Worm (Caenorhabditis elegans): ENCODE results near the gene ZK84.5.

The ZK84.5 gene

DNA sequence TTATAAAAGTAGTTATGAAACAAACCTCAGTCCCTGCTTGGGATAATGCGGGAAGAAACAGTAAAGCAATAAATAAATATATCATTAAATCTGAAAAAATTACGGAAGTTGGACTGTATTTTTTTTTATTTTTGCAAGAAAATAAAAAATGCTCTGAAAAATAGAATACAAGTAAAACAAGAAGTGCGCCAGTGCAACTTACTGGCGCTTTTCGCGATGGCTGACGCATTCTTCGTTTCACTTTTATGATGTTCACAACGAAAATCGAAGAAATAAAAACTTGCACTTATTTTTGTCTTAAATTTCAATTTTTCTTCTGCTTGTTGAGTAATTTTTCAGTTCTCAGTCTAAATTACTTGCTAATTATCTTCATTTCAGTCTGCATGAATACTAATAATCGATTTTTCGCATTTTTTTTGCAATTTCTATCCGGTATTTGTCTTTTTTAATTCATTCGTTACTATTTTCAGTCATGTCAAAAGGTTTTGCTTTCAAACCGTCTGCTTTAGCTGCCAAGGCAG lies 31.4 kb upstream of the ZK84.5 start, which contains the start of the genes R12C12.6 and ran-5 (continued):
- TF ChIP-seq skn-1 (tag; optimal IDR thresholded peaks at IDR 0.05): peak; percentile 63

DNA sequence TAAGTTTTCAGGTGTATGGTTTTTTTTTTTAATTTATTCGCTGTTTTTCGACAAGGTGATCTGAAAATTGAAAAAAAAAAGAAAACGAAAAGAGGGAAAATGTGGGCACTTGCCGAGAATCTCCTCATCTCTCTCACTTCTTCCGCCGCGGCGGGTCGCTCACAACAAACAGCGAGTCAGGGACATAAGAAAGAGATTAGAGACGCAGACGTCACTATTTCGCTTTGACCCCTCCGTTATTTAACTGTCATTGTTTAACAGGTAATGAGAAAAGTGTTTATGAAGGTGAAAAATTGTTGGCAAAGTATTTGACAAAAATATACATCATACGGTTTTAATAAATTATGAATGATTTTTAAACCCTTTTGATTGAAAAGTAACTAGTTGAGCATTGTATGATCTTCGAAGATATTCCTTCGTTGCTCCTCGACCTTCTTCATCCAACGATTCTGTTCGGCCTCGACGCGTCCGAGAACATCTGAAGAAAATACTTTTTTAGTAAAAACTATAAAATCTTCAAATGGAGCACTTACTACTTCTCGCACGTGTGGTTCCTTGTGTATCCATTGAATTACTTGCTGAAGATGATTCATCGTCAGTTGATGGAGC lies 29.8 kb upstream of the ZK84.5 start:
- TF ChIP-seq pag-3 (tag; optimal IDR thresholded peaks at IDR 0.05; ENCODE audit: borderline replicate concordance, insufficient read depth) (no peak), hpl-2 (GFP tag; optimal IDR thresholded peaks at IDR 0.05) (no peak), lin-35 (GFP tag; optimal IDR thresholded peaks at IDR 0.05) (no peak), dpl-1 (GFP tag; optimal IDR thresholded peaks at IDR 0.05) (peak in 1 of 3 experiments; percentile 28), sptf-1 (tag; optimal IDR thresholded peaks at IDR 0.05) (no peak), nhr-85 (tag) (peak; percentile 65), efl-1 (optimal IDR thresholded peaks at IDR 0.05) (peak; percentile 30 to 33), efl-1 (GFP tag; optimal IDR thresholded peaks at IDR 0.05 in 1 of 2) (peak; percentile 17 to 94), mef-2 (tag; optimal IDR thresholded peaks at IDR 0.05) (no peak), C34B4.2 (tag; optimal IDR thresholded peaks at IDR 0.05) (no peak), ceh-63 (GFP tag; optimal IDR thresholded peaks at IDR 0.05) (no peak), hlh-17 (GFP tag; optimal IDR thresholded peaks at IDR 0.05; ENCODE audit: borderline replicate concordance) (no peak), fkh-4 (tag; optimal IDR thresholded peaks at IDR 0.05; ENCODE audit: borderline replicate concordance) (no peak), sup-37 (GFP tag; optimal IDR thresholded peaks at IDR 0.05) (no peak), rnt-1 (tag; optimal IDR thresholded peaks at IDR 0.05) (peak; percentile 27), lin-15B (tag; optimal IDR thresholded peaks at IDR 0.05) (no peak), lir-3 (tag; optimal IDR thresholded peaks at IDR 0.05; ENCODE audit: poor library complexity) (no peak), elt-3 (tag; optimal IDR thresholded peaks at IDR 0.05) (peak in 1 of 6 experiments; percentile 48), nhr-20 (tag; optimal IDR thresholded peaks at IDR 0.05) (peak; percentile 22), nhr-12 (tag; optimal IDR thresholded peaks at IDR 0.05) (no peak), lsy-2 (tag; optimal IDR thresholded peaks at IDR 0.05) (peak in 1 of 2 experiments; percentile 45), ztf-11 (tag; optimal IDR thresholded peaks at IDR 0.05) (no peak), fos-1 (tag; optimal IDR thresholded peaks at IDR 0.05) (no peak), lin-14 (GFP tag; optimal IDR thresholded peaks at IDR 0.05) (peak; percentile 67), tlp-1 (tag; optimal IDR thresholded peaks at IDR 0.05) (no peak), nhr-77 (tag; optimal IDR thresholded peaks at IDR 0.05) (peak; percentile 13), swsn-7 (tag; optimal IDR thresholded peaks at IDR 0.05) (no peak), ceh-88 (GFP tag; IDR thresholded peaks at IDR 0.05) (no peak), tbx-2 (tag; optimal IDR thresholded peaks at IDR 0.05) (peak; percentile 11), nhr-76 (tag; optimal IDR thresholded peaks at IDR 0.05) (no peak), dsc-1 (tag; optimal IDR thresholded peaks at IDR 0.05) (no peak), jun-1 (tag; optimal IDR thresholded peaks at IDR 0.05) (no peak), aha-1 (tag; optimal IDR thresholded peaks at IDR 0.05) (no peak), egl-13 (tag; optimal IDR thresholded peaks at IDR 0.05) (no peak), mab-9 (GFP tag; IDR thresholded peaks at IDR 0.05) (no peak), ceh-90 (tag; optimal IDR thresholded peaks at IDR 0.05) (no peak), nhr-28 (tag; optimal IDR thresholded peaks at IDR 0.05) (no peak), F16B12.6 (tag; optimal IDR thresholded peaks at IDR 0.05) (no peak), unc-130 (tag; optimal IDR thresholded peaks at IDR 0.05) (no peak), blmp-1 (tag; optimal IDR thresholded peaks at IDR 0.05) (peak; percentile 93), aly-2 (tag; optimal IDR thresholded peaks at IDR 0.05) (no peak), mep-1 (tag; optimal IDR thresholded peaks at IDR 0.05) (peak; percentile 52), ces-1 (GFP tag; optimal IDR thresholded peaks at IDR 0.05) (no peak), Y116A8C.19 (tag; optimal IDR thresholded peaks at IDR 0.05; ENCODE audit: borderline replicate concordance) (no peak), nhr-19 (GFP tag; conservative IDR thresholded peaks at IDR 0.05) (no peak), nhr-90 (tag; optimal IDR thresholded peaks at IDR 0.05; ENCODE audit: poor library complexity) (no peak), egl-27 (tag; optimal IDR thresholded peaks at IDR 0.05) (no peak), ceh-8 (GFP tag; optimal IDR thresholded peaks at IDR 0.05) (no peak), vab-15 (tag; optimal IDR thresholded peaks at IDR 0.05) (no peak)

Measured in whole organism, L1 larva.